Fruit fly (Drosophila melanogaster) whole organism: ENCODE results near the gene dbf.

ENCODE experiments used
- pan ChIP-seq: fragments of >200 bp; optimal IDR thresholded peaks from 2 replicates; lab custom pipeline; 2017
- psq ChIP-seq: fragments of >200 bp; optimal IDR thresholded peaks from 2 replicates; lab custom pipeline; 2017

- no peak for TF ChIP-seq psq (lab: Kevin White, UChicago)
- TF ChIP-seq pan (lab: Kevin White, UChicago) = no peak
Observed at dm6 chr2L:10689221-10690034, 38.0 kb downstream of the dbf start, which contains the start of gene CG7294.
